Fruit fly (Drosophila melanogaster): ENCODE results near the gene CG31546.
A peak's percentile ranks its signal among the peaks of the same experiment; 100 is the strongest.

DNA sequence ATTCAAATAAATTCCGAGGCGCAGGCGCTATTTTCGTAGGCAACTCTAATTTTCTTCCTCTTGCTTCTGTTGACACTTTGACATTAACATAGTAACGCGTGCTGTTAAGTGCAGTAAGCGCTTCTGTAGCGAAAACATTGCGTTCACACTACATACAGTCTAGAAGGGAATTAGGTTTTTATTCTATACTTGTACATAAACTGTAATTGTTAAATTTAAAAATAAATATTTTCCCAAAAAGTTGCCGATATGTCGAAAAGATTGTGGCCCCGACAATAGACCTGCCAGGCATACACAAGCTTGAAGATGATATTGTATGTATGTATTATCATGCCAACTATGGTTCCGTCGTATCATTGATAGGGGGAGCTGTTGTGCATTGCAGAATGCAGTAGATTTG lies 28.9 kb downstream of the CG31546 start, which contains the start of gene asl:
- no peak for TF ChIP-seq CG8478 (optimal IDR thresholded peaks at IDR 0.05)
- TF ChIP-seq CTCF (optimal IDR thresholded peaks at IDR 0.05), result peak; percentile 84 to 87
